Worm (Caenorhabditis elegans) whole organism, L1 larva: ENCODE results near the gene ZK829.1.
A peak's percentile ranks its signal among the peaks of the same experiment; 100 is the strongest.

Experiments
- aha-1 ChIP-seq: fragments of 150-350 bp; optimal IDR thresholded peaks from 2 replicates; lab custom pipeline; 2014; ENCODE audit warnings: missing biosample characterization, missing genetic modification characterization
- aly-2 ChIP-seq: fragments of 150-350 bp; optimal IDR thresholded peaks from 2 replicates; lab custom pipeline; 2014; ENCODE audit warnings: missing biosample characterization, missing genetic modification characterization
- ama-1 ChIP-seq: fragments of 150-350 bp; optimal IDR thresholded peaks from 2 replicates; lab custom pipeline; 2014
- ceh-8 ChIP-seq: fragments of 200-800 bp; sonication (Bioruptor generic); optimal IDR thresholded peaks from 2 replicates; lab custom pipeline; 2018; ENCODE audit warnings: mild to moderate bottlenecking, missing genetic modification characterization, moderate library complexity, missing compliant biosample characterization
- ceh-82 ChIP-seq, 3 experiments: fragments of 150-350 bp in 1 of 3; sonication (generic microtip) in 2 of 3; optimal IDR thresholded peaks; 2 replicates each; lab custom pipeline; 2014 to 2017; ENCODE audit warnings: missing biosample characterization in 3 of 3, missing genetic modification characterization in 3 of 3
- ceh-88 ChIP-seq: fragments of 200-800 bp; sonication (Bioruptor generic); IDR thresholded peaks from 2 replicates; pipeline ENCODE4 v1.3.6; 2022; ENCODE audit warnings: missing genetic modification characterization, missing compliant biosample characterization
- ces-1 ChIP-seq: fragments of 150-350 bp; optimal IDR thresholded peaks from 2 replicates; lab custom pipeline; 2014; ENCODE audit warnings: missing biosample characterization, missing genetic modification reagents, missing genetic modification characterization
- dpl-1 ChIP-seq, 3 experiments: fragments of 150-350 bp in 2 of 3; sonication (generic microtip) in 1 of 3; optimal IDR thresholded peaks; 2 replicates each; lab custom pipeline; 2014 to 2017; ENCODE audit warnings: missing biosample characterization in 3 of 3, missing genetic modification characterization in 3 of 3, missing genetic modification reagents in 3 of 3
- dsc-1 ChIP-seq: sonication (generic microtip); optimal IDR thresholded peaks from 2 replicates; lab custom pipeline; 2016; ENCODE audit warnings: mild to moderate bottlenecking, missing genetic modification characterization, missing compliant biosample characterization
- efl-3 ChIP-seq: fragments of 200-800 bp; sonication (Bioruptor generic); optimal IDR thresholded peaks from 2 replicates; lab custom pipeline; 2018; ENCODE audit warnings: mild to moderate bottlenecking, missing genetic modification characterization, missing compliant biosample characterization
- egl-13 ChIP-seq: sonication (generic microtip); optimal IDR thresholded peaks from 2 replicates; lab custom pipeline; 2016; ENCODE audit warnings: missing genotype, missing genetic modification reagents, missing genetic modification characterization, missing compliant biosample characterization
- elt-2 ChIP-seq: sonication (generic microtip); optimal IDR thresholded peaks from 2 replicates; lab custom pipeline; 2016; ENCODE audit warnings: missing genetic modification characterization, mild to moderate bottlenecking, inconsistent platforms, missing compliant biosample characterization, missing genetic modification reagents
- ets-5 ChIP-seq: fragments of 200-800 bp; sonication (Bioruptor generic); IDR thresholded peaks from 2 replicates; pipeline ENCODE4 v1.3.6; 2022; ENCODE audit warnings: missing genetic modification characterization, missing compliant biosample characterization
- fkh-10 ChIP-seq: sonication (generic microtip); optimal IDR thresholded peaks from 2 replicates; lab custom pipeline; 2017; ENCODE audit warnings: missing biosample characterization, missing genetic modification reagents, missing genetic modification characterization
- fkh-4 ChIP-seq: sonication (generic microtip); optimal IDR thresholded peaks from 2 replicates; lab custom pipeline; 2016; ENCODE audit warnings: missing compliant biosample characterization, missing genetic modification characterization, borderline replicate concordance
- fkh-8 ChIP-seq: sonication (generic microtip); optimal IDR thresholded peaks from 2 replicates; lab custom pipeline; 2016; ENCODE audit warnings: mild to moderate bottlenecking, missing genetic modification characterization, missing compliant biosample characterization
- fos-1 ChIP-seq: fragments of 150-350 bp; optimal IDR thresholded peaks from 2 replicates; lab custom pipeline; 2014; ENCODE audit warnings: missing biosample characterization, missing genetic modification characterization
- hlh-17 ChIP-seq: fragments of 200-800 bp; sonication (Bioruptor generic); optimal IDR thresholded peaks from 2 replicates; lab custom pipeline; 2018; ENCODE audit warnings: missing genetic modification characterization, mild to moderate bottlenecking, missing compliant biosample characterization, moderate library complexity, borderline replicate concordance
- irx-1 ChIP-seq: sonication (generic microtip); optimal IDR thresholded peaks from 2 replicates; lab custom pipeline; 2016; ENCODE audit warnings: missing genetic modification characterization, missing compliant biosample characterization
- isw-1 ChIP-seq: fragments of 200-800 bp; sonication (Bioruptor generic); IDR thresholded peaks from 2 replicates; pipeline ENCODE4 v1.3.6; 2022; ENCODE audit warnings: missing genetic modification characterization, missing compliant biosample characterization
- jun-1 ChIP-seq: fragments of 150-350 bp; optimal IDR thresholded peaks from 2 replicates; lab custom pipeline; 2014; ENCODE audit warnings: missing biosample characterization, missing genetic modification reagents, missing genetic modification characterization
- lin-13 ChIP-seq: fragments of 150-350 bp; optimal IDR thresholded peaks from 2 replicates; lab custom pipeline; 2014; ENCODE audit warnings: missing biosample characterization, missing genetic modification reagents, missing genetic modification characterization
- lin-15B ChIP-seq: fragments of 150-350 bp; sonication (generic microtip); optimal IDR thresholded peaks from 3 replicates; lab custom pipeline; 2014; ENCODE audit warnings: missing biosample characterization, missing genetic modification characterization
- lin-35 ChIP-seq, 2 experiments: fragments of 150-350 bp; optimal IDR thresholded peaks; 2 replicates each; lab custom pipeline; 2014; ENCODE audit warnings: missing biosample characterization in 2 of 2, missing genetic modification characterization in 2 of 2, missing genetic modification reagents in 2 of 2
- lin-39 ChIP-seq: fragments of 150-350 bp; optimal IDR thresholded peaks from 2 replicates; lab custom pipeline; 2014; ENCODE audit warnings: missing biosample characterization, missing genetic modification reagents, missing genetic modification characterization
- mab-9 ChIP-seq: fragments of 200-800 bp; sonication (Bioruptor generic); IDR thresholded peaks from 2 replicates; pipeline ENCODE4 v1.3.6; 2022; ENCODE audit warnings: missing genetic modification reagents, missing genetic modification characterization, missing compliant biosample characterization
- mdl-1 ChIP-seq, 2 experiments: fragments of 150-350 bp; optimal IDR thresholded peaks; 2 replicates each; lab custom pipeline; 2014 to 2017; ENCODE audit warnings: missing biosample characterization in 2 of 2, missing genetic modification characterization in 2 of 2, inconsistent platforms in 1 of 2
- mef-2 ChIP-seq: fragments of 150-350 bp; optimal IDR thresholded peaks from 2 replicates; lab custom pipeline; 2014; ENCODE audit warnings: missing biosample characterization, missing genetic modification characterization
- mep-1 ChIP-seq: fragments of 150-350 bp; optimal IDR thresholded peaks from 2 replicates; lab custom pipeline; 2014; ENCODE audit warnings: missing biosample characterization, missing genetic modification characterization
- nhr-11 ChIP-seq: fragments of 150-350 bp; optimal IDR thresholded peaks from 2 replicates; lab custom pipeline; 2014; ENCODE audit warnings: missing biosample characterization, missing genetic modification characterization
- nhr-12 ChIP-seq: sonication (generic microtip); optimal IDR thresholded peaks from 2 replicates; lab custom pipeline; 2017; ENCODE audit warnings: missing biosample characterization, missing genetic modification characterization
- nhr-20 ChIP-seq: sonication (generic microtip); optimal IDR thresholded peaks from 2 replicates; lab custom pipeline; 2016; ENCODE audit warnings: mild to moderate bottlenecking, missing genetic modification characterization, missing compliant biosample characterization
- nhr-237 ChIP-seq: fragments of 150-350 bp; optimal IDR thresholded peaks from 2 replicates; lab custom pipeline; 2014; ENCODE audit warnings: missing biosample characterization, missing genetic modification characterization
- nhr-28 ChIP-seq: fragments of 150-350 bp; optimal IDR thresholded peaks from 2 replicates; lab custom pipeline; 2014; ENCODE audit warnings: missing biosample characterization, missing genetic modification characterization
- nhr-47 ChIP-seq: sonication (generic microtip); optimal IDR thresholded peaks from 2 replicates; lab custom pipeline; 2016; ENCODE audit warnings: mild to moderate bottlenecking, missing genetic modification characterization, moderate library complexity, missing compliant biosample characterization
- nhr-71 ChIP-seq: sonication (generic microtip); optimal IDR thresholded peaks from 2 replicates; lab custom pipeline; 2016; ENCODE audit warnings: mild to moderate bottlenecking, missing genetic modification characterization, moderate library complexity, missing compliant biosample characterization
- nhr-76 ChIP-seq: sonication (generic microtip); optimal IDR thresholded peaks from 2 replicates; lab custom pipeline; 2017; ENCODE audit warnings: missing biosample characterization, missing genetic modification characterization
- nhr-77 ChIP-seq: fragments of 150-350 bp; optimal IDR thresholded peaks from 2 replicates; lab custom pipeline; 2014; ENCODE audit warnings: missing biosample characterization, missing genetic modification characterization
- nhr-90 ChIP-seq: sonication (generic microtip); optimal IDR thresholded peaks from 2 replicates; lab custom pipeline; 2016; ENCODE audit warnings: mild to moderate bottlenecking, missing genetic modification characterization, missing compliant biosample characterization; ENCODE audit not compliant: poor library complexity
- pax-3 ChIP-seq: fragments of 200-800 bp; sonication (Bioruptor generic); optimal IDR thresholded peaks from 2 replicates; lab custom pipeline; 2018; ENCODE audit warnings: mild to moderate bottlenecking, missing genetic modification characterization, moderate library complexity, missing compliant biosample characterization
- pqm-1 ChIP-seq: sonication (generic microtip); optimal IDR thresholded peaks from 3 replicates; lab custom pipeline; 2017; ENCODE audit warnings: missing biosample characterization, missing genetic modification characterization
- skn-1 ChIP-seq: fragments of 150-350 bp; optimal IDR thresholded peaks from 2 replicates; lab custom pipeline; 2014; ENCODE audit warnings: missing biosample characterization, missing genetic modification characterization
- snu-23 ChIP-seq: sonication (generic microtip); optimal IDR thresholded peaks from 2 replicates; lab custom pipeline; 2016; ENCODE audit warnings: missing genetic modification characterization, missing compliant biosample characterization
- sox-4 ChIP-seq: sonication (generic microtip); optimal IDR thresholded peaks from 2 replicates; lab custom pipeline; 2016; ENCODE audit warnings: missing genetic modification characterization, missing compliant biosample characterization
- sup-37 ChIP-seq: fragments of 200-800 bp; sonication (Bioruptor generic); optimal IDR thresholded peaks from 2 replicates; lab custom pipeline; 2018; ENCODE audit warnings: mild to moderate bottlenecking, missing genetic modification characterization, missing compliant biosample characterization
- swsn-7 ChIP-seq: sonication (generic microtip); optimal IDR thresholded peaks from 2 replicates; lab custom pipeline; 2016; ENCODE audit warnings: missing genetic modification characterization, missing compliant biosample characterization
- tlp-1 ChIP-seq: fragments of 150-350 bp; optimal IDR thresholded peaks from 2 replicates; lab custom pipeline; 2014; ENCODE audit warnings: missing biosample characterization, missing genetic modification characterization
- unc-30 ChIP-seq: sonication (generic microtip); optimal IDR thresholded peaks from 2 replicates; lab custom pipeline; 2017; ENCODE audit warnings: missing biosample characterization, missing genetic modification characterization
- unc-86 ChIP-seq: sonication (generic microtip); optimal IDR thresholded peaks from 2 replicates; lab custom pipeline; 2016; ENCODE audit warnings: missing genetic modification characterization, missing compliant biosample characterization
- unc-98 ChIP-seq: fragments of 200-800 bp; sonication (Bioruptor generic); IDR thresholded peaks from 2 replicates; pipeline ENCODE4 v1.3.6; 2022; ENCODE audit warnings: missing genetic modification characterization, missing compliant biosample characterization
- xbp-1 ChIP-seq: sonication (generic microtip); optimal IDR thresholded peaks from 2 replicates; lab custom pipeline; 2016; ENCODE audit warnings: missing genetic modification characterization, missing compliant biosample characterization
- zip-4 ChIP-seq: fragments of 200-800 bp; sonication (Bioruptor generic); optimal IDR thresholded peaks from 2 replicates; lab custom pipeline; 2018; ENCODE audit warnings: mild to moderate bottlenecking, missing genetic modification characterization, moderate library complexity, missing compliant biosample characterization
- ztf-4 ChIP-seq: fragments of 150-350 bp; optimal IDR thresholded peaks from 2 replicates; lab custom pipeline; 2014; ENCODE audit warnings: missing biosample characterization, missing genetic modification characterization

ZK829.1 gene

ce11 chrIV:11952612-11953299 is 10.5 kb upstream of the ZK829.1 start, which contains the start of gene gdh-1:
gdh-1 (plus strand) TSS chrIV:11953249.
- TF ChIP-seq fos-1 (tag; lab: Kevin White, UChicago), result peak; percentile 39
- TF ChIP-seq ztf-4 (tag; lab: Kevin White, UChicago), result no peak
- TF ChIP-seq sup-37 (GFP tag; lab: Kevin White, UChicago), result no peak
- peak; percentile 3 for TF ChIP-seq jun-1 (tag; lab: Kevin White, UChicago)
- TF ChIP-seq zip-4 (GFP tag; lab: Kevin White, UChicago), result no peak
- TF ChIP-seq hlh-17, result no peak
- TF ChIP-seq lin-15B (tag; lab: Kevin White, UChicago), result no peak
- no peak for TF ChIP-seq unc-30 (tag; lab: Kevin White, UChicago)
- TF ChIP-seq irx-1, result no peak
- TF ChIP-seq mab-9 (GFP tag; lab: Robert Waterston, UW), result no peak
- peak in 2 of 3 experiments; percentile 21 to 44 for TF ChIP-seq dpl-1 (GFP tag; optimal IDR thresholded peaks at IDR 0.05; lab: Kevin White, UChicago)
- no peak for TF ChIP-seq pax-3
- no peak for TF ChIP-seq ama-1 (lab: Kevin White, UChicago)
- TF ChIP-seq nhr-237 (tag; lab: Kevin White, UChicago), result no peak
- no peak for TF ChIP-seq mef-2 (tag; lab: Kevin White, UChicago)
- no peak for TF ChIP-seq efl-3
- TF ChIP-seq pqm-1 (tag; lab: Kevin White, UChicago), result no peak
- no peak for TF ChIP-seq nhr-90 (tag; lab: Kevin White, UChicago)
- TF ChIP-seq aha-1 (tag; lab: Kevin White, UChicago), result no peak
- no peak for TF ChIP-seq unc-86 (tag; lab: Kevin White, UChicago)
- TF ChIP-seq nhr-76 (tag; lab: Kevin White, UChicago), result no peak
- TF ChIP-seq skn-1 (tag; lab: Kevin White, UChicago), result peak; percentile 60
- peak in 1 of 3 experiments; percentile 37 for TF ChIP-seq ceh-82 (tag; optimal IDR thresholded peaks at IDR 0.05; lab: Kevin White, UChicago)
- TF ChIP-seq mdl-1 (tag; optimal IDR thresholded peaks at IDR 0.05; lab: Kevin White, UChicago), result peak in 1 of 2 experiments; percentile 56
- TF ChIP-seq ces-1 (GFP tag; lab: Kevin White, UChicago), result no peak
- TF ChIP-seq lin-39 (tag; lab: Kevin White, UChicago), result no peak
- TF ChIP-seq unc-98, result no peak
- TF ChIP-seq nhr-77 (tag; lab: Kevin White, UChicago), result peak; percentile 62
- TF ChIP-seq mep-1 (tag; lab: Kevin White, UChicago), result peak; percentile 62
- TF ChIP-seq elt-2 (tag; lab: Kevin White, UChicago), result peak; percentile 7
- no peak for TF ChIP-seq fkh-4 (tag; lab: Kevin White, UChicago)
- TF ChIP-seq lin-35 (GFP tag; optimal IDR thresholded peaks at IDR 0.05; lab: Kevin White, UChicago), result peak; percentile 9 to 33
- TF ChIP-seq dsc-1 (tag; lab: Kevin White, UChicago), result no peak
- peak; percentile 73 for TF ChIP-seq nhr-20 (tag; lab: Kevin White, UChicago)
- TF ChIP-seq nhr-11, result no peak
- TF ChIP-seq tlp-1, result no peak
- TF ChIP-seq egl-13, result no peak
- TF ChIP-seq nhr-28, result no peak
- TF ChIP-seq ets-5 (GFP tag; lab: Robert Waterston, UW), result no peak
- TF ChIP-seq nhr-71 (tag; lab: Kevin White, UChicago), result peak; percentile 74
- no peak for TF ChIP-seq fkh-8
- TF ChIP-seq fkh-10 (GFP tag; lab: Kevin White, UChicago), result no peak
- TF ChIP-seq swsn-7 (tag; lab: Kevin White, UChicago), result no peak
- no peak for TF ChIP-seq ceh-88 (GFP tag; lab: Robert Waterston, UW)
- no peak for TF ChIP-seq isw-1 (GFP tag; lab: Robert Waterston, UW)
- no peak for TF ChIP-seq aly-2
- TF ChIP-seq nhr-47 (tag; lab: Kevin White, UChicago), result no peak
- no peak for TF ChIP-seq sox-4 (tag; lab: Kevin White, UChicago)
- TF ChIP-seq nhr-12 (tag; lab: Kevin White, UChicago), result no peak
- peak; percentile 21 for TF ChIP-seq xbp-1
- no peak for TF ChIP-seq lin-13
- no peak for TF ChIP-seq ceh-8 (GFP tag; lab: Kevin White, UChicago)
- TF ChIP-seq snu-23 (GFP tag; lab: Kevin White, UChicago), result peak; percentile 60
